Worm (Caenorhabditis elegans) whole organism, L3 larva: ENCODE data around the gene C06G3.3.

Experiments
- R02D3.7 ChIP-seq: fragments of 150-350 bp; optimal IDR thresholded peaks from 2 replicates; lab custom pipeline; 2014; ENCODE audit warnings: missing biosample characterization, missing genetic modification characterization
- ZK546.5 ChIP-seq: sonication (generic microtip); optimal IDR thresholded peaks from 2 replicates; lab custom pipeline; 2017; ENCODE audit warnings: missing biosample characterization, missing genetic modification characterization
- aly-2 ChIP-seq: fragments of 150-350 bp; optimal IDR thresholded peaks from 2 replicates; lab custom pipeline; 2014; ENCODE audit warnings: missing biosample characterization, missing genetic modification characterization
- ama-1 ChIP-seq: fragments of 150-350 bp; optimal IDR thresholded peaks from 2 replicates; lab custom pipeline; 2018
- ceh-28 ChIP-seq: fragments of 150-350 bp; optimal IDR thresholded peaks from 2 replicates; lab custom pipeline; 2014; ENCODE audit warnings: missing biosample characterization, missing genetic modification reagents, missing genetic modification characterization
- ceh-9 ChIP-seq: sonication (generic microtip); optimal IDR thresholded peaks from 2 replicates; lab custom pipeline; 2018; ENCODE audit warnings: missing biosample characterization, missing genetic modification characterization
- daf-12 ChIP-seq: fragments of 150-350 bp; optimal IDR thresholded peaks from 2 replicates; lab custom pipeline; 2014; ENCODE audit warnings: missing biosample characterization, missing genetic modification reagents, missing genetic modification characterization
- egl-27 ChIP-seq: sonication (generic microtip); optimal IDR thresholded peaks from 4 replicates; lab custom pipeline; 2017; ENCODE audit warnings: missing biosample characterization, missing genetic modification reagents, missing genetic modification characterization
- egl-5 ChIP-seq: fragments of 150-350 bp; optimal IDR thresholded peaks from 2 replicates; lab custom pipeline; 2017; ENCODE audit warnings: missing biosample characterization, missing genetic modification reagents, missing genetic modification characterization, inconsistent platforms
- elt-1 ChIP-seq: fragments of 150-350 bp; optimal IDR thresholded peaks from 2 replicates; lab custom pipeline; 2014; ENCODE audit warnings: missing biosample characterization, missing genetic modification characterization
- elt-2 ChIP-seq: sonication (generic microtip); optimal IDR thresholded peaks from 2 replicates; lab custom pipeline; 2016; ENCODE audit warnings: missing genetic modification reagents, mild to moderate bottlenecking, missing genetic modification characterization, missing compliant biosample characterization
- elt-3 ChIP-seq, 3 experiments: fragments of 150-350 bp in 1 of 3; sonication (generic microtip) in 2 of 3; optimal IDR thresholded peaks; 2 replicates in 2 of 3; 4 replicates in 1 of 3; lab custom pipeline; 2014 to 2017; ENCODE audit warnings: missing biosample characterization in 3 of 3, missing genetic modification characterization in 3 of 3
- fkh-2 ChIP-seq: fragments of 150-350 bp; optimal IDR thresholded peaks from 2 replicates; lab custom pipeline; 2014; ENCODE audit warnings: missing biosample characterization, missing genetic modification reagents, missing genetic modification characterization
- fos-1 ChIP-seq: fragments of 150-350 bp; optimal IDR thresholded peaks from 2 replicates; lab custom pipeline; 2014; ENCODE audit warnings: missing biosample characterization, missing genetic modification characterization
- hmg-11 ChIP-seq: sonication (generic microtip); optimal IDR thresholded peaks from 2 replicates; lab custom pipeline; 2016; ENCODE audit warnings: missing genetic modification characterization, missing compliant biosample characterization
- jun-1 ChIP-seq: fragments of 150-350 bp; optimal IDR thresholded peaks from 2 replicates; lab custom pipeline; 2014; ENCODE audit warnings: missing biosample characterization, missing genetic modification reagents, missing genetic modification characterization
- lin-15B ChIP-seq: fragments of 150-350 bp; optimal IDR thresholded peaks from 2 replicates; lab custom pipeline; 2014; ENCODE audit warnings: missing biosample characterization, missing genetic modification characterization
- lin-39 ChIP-seq: fragments of 150-350 bp; optimal IDR thresholded peaks from 2 replicates; lab custom pipeline; 2018; ENCODE audit warnings: missing biosample characterization, missing genetic modification reagents, missing genetic modification characterization
- mdl-1 ChIP-seq: fragments of 150-350 bp; optimal IDR thresholded peaks from 2 replicates; lab custom pipeline; 2014; ENCODE audit warnings: missing biosample characterization, missing genetic modification characterization
- mml-1 ChIP-seq: fragments of 150-350 bp; sonication (generic microtip); optimal IDR thresholded peaks from 3 replicates; lab custom pipeline; 2014; ENCODE audit warnings: missing biosample characterization, missing genetic modification characterization
- nfya-1 ChIP-seq: sonication (generic microtip); optimal IDR thresholded peaks from 2 replicates; lab custom pipeline; 2017; ENCODE audit warnings: missing genetic modification characterization, mild to moderate bottlenecking, missing compliant biosample characterization, antibody characterized with exemption, moderate library complexity; ENCODE audit not compliant: insufficient read depth
- nhr-11 ChIP-seq: fragments of 150-350 bp; optimal IDR thresholded peaks from 2 replicates; lab custom pipeline; 2014; ENCODE audit warnings: missing biosample characterization, missing genetic modification characterization
- nhr-12 ChIP-seq: fragments of 150-350 bp; optimal IDR thresholded peaks from 2 replicates; lab custom pipeline; 2014; ENCODE audit warnings: missing biosample characterization, missing genetic modification characterization
- nhr-23 ChIP-seq: fragments of 150-350 bp; optimal IDR thresholded peaks from 2 replicates; lab custom pipeline; 2014; ENCODE audit warnings: missing biosample characterization, missing genetic modification reagents, missing genetic modification characterization
- nhr-237 ChIP-seq: fragments of 150-350 bp; optimal IDR thresholded peaks from 2 replicates; lab custom pipeline; 2014; ENCODE audit warnings: missing biosample characterization, missing genetic modification characterization
- nhr-25 ChIP-seq: sonication (generic microtip); optimal IDR thresholded peaks from 2 replicates; lab custom pipeline; 2017; ENCODE audit warnings: missing biosample characterization, missing genetic modification characterization
- nhr-28 ChIP-seq: fragments of 150-350 bp; optimal IDR thresholded peaks from 2 replicates; lab custom pipeline; 2014; ENCODE audit warnings: missing biosample characterization, missing genetic modification characterization
- nhr-67 ChIP-seq: fragments of 150-350 bp; optimal IDR thresholded peaks from 2 replicates; lab custom pipeline; 2014; ENCODE audit warnings: missing biosample characterization, missing genetic modification characterization
- nhr-76 ChIP-seq: fragments of 150-350 bp; sonication (generic microtip); optimal IDR thresholded peaks from 5 replicates; lab custom pipeline; 2014; ENCODE audit warnings: missing biosample characterization, missing genetic modification characterization
- pha-4 ChIP-seq: fragments of 150-350 bp; optimal IDR thresholded peaks from 2 replicates; lab custom pipeline; 2014; ENCODE audit warnings: missing biosample characterization, missing genetic modification reagents, missing genetic modification characterization
- pqm-1 ChIP-seq: fragments of 150-350 bp; optimal IDR thresholded peaks from 2 replicates; lab custom pipeline; 2017; ENCODE audit warnings: missing biosample characterization, missing genetic modification characterization, inconsistent platforms
- sea-2 ChIP-seq: fragments of 150-350 bp; sonication (generic microtip); optimal IDR thresholded peaks from 4 replicates; lab custom pipeline; 2014; ENCODE audit warnings: missing biosample characterization, missing genetic modification reagents, missing genetic modification characterization
- tbx-2 ChIP-seq: sonication (generic microtip); optimal IDR thresholded peaks from 2 replicates; lab custom pipeline; 2016; ENCODE audit warnings: mild to moderate bottlenecking, missing genetic modification characterization, missing compliant biosample characterization
- unc-39 ChIP-seq: sonication (generic microtip); optimal IDR thresholded peaks from 4 replicates; lab custom pipeline; 2017; ENCODE audit warnings: missing biosample characterization, missing genetic modification characterization
- zag-1 ChIP-seq: fragments of 150-350 bp; optimal IDR thresholded peaks from 2 replicates; lab custom pipeline; 2014; ENCODE audit warnings: missing biosample characterization, missing genetic modification characterization
- ztf-11 ChIP-seq: fragments of 150-350 bp; optimal IDR thresholded peaks from 2 replicates; lab custom pipeline; 2014; ENCODE audit warnings: missing biosample characterization, missing genetic modification characterization
- ztf-4 ChIP-seq: fragments of 150-350 bp; optimal IDR thresholded peaks from 2 replicates; lab custom pipeline; 2014; ENCODE audit warnings: missing biosample characterization, missing genetic modification characterization

The C06G3.3 gene

DNA sequence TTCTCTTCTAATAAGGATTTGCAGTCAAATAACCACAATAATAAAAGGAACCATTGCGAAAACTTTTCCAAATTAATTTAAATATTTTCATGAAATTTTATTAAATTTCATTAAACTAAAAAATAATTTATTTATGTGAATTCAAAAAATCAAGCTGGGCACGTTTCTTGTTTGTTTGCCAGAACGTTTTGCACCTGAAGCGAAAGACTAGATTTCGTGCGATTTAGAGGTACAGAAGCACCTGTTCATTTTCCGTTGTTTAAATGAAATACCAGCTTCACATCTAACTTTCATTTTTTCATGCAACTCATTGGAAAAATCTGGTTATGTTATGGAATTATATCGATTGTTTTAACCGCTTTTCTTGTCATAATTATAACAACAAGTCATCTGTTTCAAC lies 36.2 kb downstream of the C06G3.3 start, which contains the start of gene srg-48:
srg-48 (plus strand) TSS at position 301 of the 400 bp plus-strand sequence.
- no peak for TF ChIP-seq egl-27 (tag; lab: Kevin White, UChicago)
- TF ChIP-seq elt-3 (tag; optimal IDR thresholded peaks at IDR 0.05; lab: Kevin White, UChicago): no peak
- no peak for TF ChIP-seq zag-1 (tag; lab: Kevin White, UChicago)
- no peak for TF ChIP-seq daf-12 (tag; lab: Kevin White, UChicago)
- TF ChIP-seq fkh-2 (tag; lab: Kevin White, UChicago): no peak
- no peak for TF ChIP-seq lin-15B (tag; lab: Kevin White, UChicago)
- TF ChIP-seq nhr-76: no peak
- no peak for TF ChIP-seq nhr-11 (tag; lab: Kevin White, UChicago)
- TF ChIP-seq ztf-11 (tag; lab: Kevin White, UChicago): no peak
- TF ChIP-seq nhr-237 (tag; lab: Kevin White, UChicago): no peak
- TF ChIP-seq ZK546.5 (tag; lab: Kevin White, UChicago): no peak
- no peak for TF ChIP-seq aly-2 (tag; lab: Kevin White, UChicago)

DNA sequence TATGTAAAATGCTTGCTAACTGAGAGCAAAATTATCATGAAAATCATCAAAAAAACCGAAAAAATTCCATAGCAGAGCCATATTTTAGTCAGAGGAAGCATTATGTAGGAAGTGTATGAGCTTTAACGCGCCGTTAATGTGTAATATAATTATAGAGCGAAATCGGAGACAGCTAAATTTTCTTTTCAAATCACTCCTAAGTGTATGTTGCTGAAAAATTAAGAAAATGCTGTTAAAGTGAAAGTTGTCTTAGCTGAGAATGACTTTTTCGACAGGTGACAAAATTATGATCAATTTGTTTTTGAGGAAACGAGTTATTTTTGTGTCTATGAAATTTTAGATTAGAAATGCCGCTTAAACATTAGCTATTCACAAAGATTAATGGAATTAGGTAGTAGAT lies 39.1 kb downstream of the C06G3.3 start, which contains the start of gene srg-50:
srg-50 (minus strand) TSS at position 101 of the 400 bp plus-strand sequence.
- TF ChIP-seq ceh-28 (tag; lab: Kevin White, UChicago) (no peak), nhr-25 (no peak), elt-3 (tag; optimal IDR thresholded peaks at IDR 0.05; lab: Kevin White, UChicago) (no peak), tbx-2 (tag; lab: Kevin White, UChicago) (no peak), fkh-2 (tag; lab: Kevin White, UChicago) (no peak), daf-12 (tag; lab: Kevin White, UChicago) (no peak), unc-39 (no peak), fos-1 (no peak), ztf-4 (tag; lab: Kevin White, UChicago) (no peak), mdl-1 (no peak), jun-1 (tag; lab: Kevin White, UChicago) (no peak), nhr-28 (no peak), mml-1 (no peak), ceh-9 (tag; lab: Kevin White, UChicago) (no peak)

DNA sequence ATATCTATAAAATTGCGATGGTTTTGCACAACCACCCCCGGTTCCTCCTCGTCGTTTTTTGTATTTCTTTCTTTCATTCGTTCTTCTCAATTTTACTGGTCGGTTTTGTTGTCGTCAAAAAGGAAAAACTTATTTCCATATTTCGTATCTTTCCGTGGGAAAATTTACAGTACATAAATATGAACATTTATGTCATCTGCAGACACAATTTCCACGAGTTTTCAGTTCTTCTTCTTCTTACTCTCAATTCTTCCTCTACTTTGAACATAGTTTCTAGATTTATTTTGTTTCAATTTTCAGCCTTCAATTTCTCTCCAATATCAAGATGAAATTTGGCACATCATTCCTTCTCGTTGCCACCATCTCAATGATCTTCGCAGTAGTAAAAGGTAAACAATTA lies 45.3 kb downstream of the C06G3.3 start, which contains the start of gene Y43B11AR.1:
Y43B11AR.1 (plus strand) TSS at position 301 of the 400 bp plus-strand sequence.
- TF ChIP-seq nhr-23 (tag; lab: Kevin White, UChicago) (no peak), nhr-11 (tag; lab: Kevin White, UChicago) (no peak), tbx-2 (tag; lab: Kevin White, UChicago) (no peak), aly-2 (tag; lab: Kevin White, UChicago) (no peak), unc-39 (no peak), lin-15B (tag; lab: Kevin White, UChicago) (no peak), nfya-1 (tag; lab: Kevin White, UChicago) (no peak), pha-4 (tag; lab: Kevin White, UChicago) (no peak), nhr-28 (no peak), sea-2 (GFP tag; lab: Kevin White, UChicago) (no peak), nhr-25 (no peak), R02D3.7 (no peak), nhr-12 (tag; lab: Kevin White, UChicago) (no peak), elt-1 (no peak), ztf-4 (tag; lab: Kevin White, UChicago) (no peak), nhr-237 (tag; lab: Kevin White, UChicago) (no peak), ceh-28 (tag; lab: Kevin White, UChicago) (no peak), jun-1 (tag; lab: Kevin White, UChicago) (no peak), daf-12 (tag; lab: Kevin White, UChicago) (no peak), hmg-11 (tag; lab: Kevin White, UChicago) (no peak)

DNA sequence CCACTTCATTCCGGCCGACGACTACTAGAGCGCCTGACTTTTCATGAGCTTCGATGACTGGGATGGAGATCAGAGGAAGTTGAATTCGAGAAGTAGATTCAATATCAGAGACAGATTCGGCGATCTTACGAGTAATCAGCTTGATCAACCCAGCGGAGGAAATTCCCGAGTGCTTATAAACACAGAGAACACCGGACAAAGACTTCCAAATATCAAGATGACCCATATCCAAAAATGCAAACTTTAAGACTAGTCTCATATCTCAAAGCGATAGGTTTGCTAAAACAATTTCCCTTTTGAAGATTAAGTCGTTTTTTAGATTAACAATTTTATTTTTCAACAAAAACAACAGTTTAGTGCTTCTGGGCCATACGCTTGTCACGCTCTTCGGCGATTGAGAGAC lies 47.5 kb downstream of the C06G3.3 start, which contains the start of gene Y43B11AR.3:
Y43B11AR.3 (minus strand) TSS at position 335 of the 403 bp plus-strand sequence.
- TF ChIP-seq nhr-12 (tag; lab: Kevin White, UChicago) (peak; percentile 19), hmg-11 (tag; lab: Kevin White, UChicago) (no peak), nhr-28 (no peak), egl-5 (tag; lab: Kevin White, UChicago) (no peak), elt-3 (tag; optimal IDR thresholded peaks at IDR 0.05; lab: Kevin White, UChicago) (no peak), lin-39 (no peak), aly-2 (tag; lab: Kevin White, UChicago) (no peak), fkh-2 (tag; lab: Kevin White, UChicago) (no peak), elt-2 (tag; lab: Kevin White, UChicago) (peak; percentile 25), jun-1 (tag; lab: Kevin White, UChicago) (no peak), ZK546.5 (tag; lab: Kevin White, UChicago) (no peak), tbx-2 (tag; lab: Kevin White, UChicago) (no peak), nhr-67 (no peak), R02D3.7 (no peak), daf-12 (tag; lab: Kevin White, UChicago) (no peak), nhr-25 (peak; percentile 10), unc-39 (no peak), nhr-11 (tag; lab: Kevin White, UChicago) (no peak), sea-2 (GFP tag; lab: Kevin White, UChicago) (no peak), ama-1 (lab: Kevin White, UChicago) (peak; percentile 12), pqm-1 (tag; lab: Kevin White, UChicago) (no peak), lin-15B (tag; lab: Kevin White, UChicago) (no peak), ceh-9 (tag; lab: Kevin White, UChicago) (no peak), egl-27 (tag; lab: Kevin White, UChicago) (no peak)
